Worm (Caenorhabditis elegans) whole organism, L4 larva: ENCODE results near the gene F59A7.2.

Source experiments
- T26A8.4 ChIP-seq: fragments of 200-800 bp; sonication (Bioruptor generic); IDR thresholded peaks from 2 replicates; pipeline ENCODE4 v1.3.6; 2022; ENCODE audit warnings: missing genetic modification characterization, missing compliant biosample characterization
- Y105C5A.15 ChIP-seq: fragments of 200-800 bp; sonication (Bioruptor generic); IDR thresholded peaks from 2 replicates; pipeline ENCODE4 v1.3.6; 2022; ENCODE audit warnings: missing genetic modification characterization, missing compliant biosample characterization
- aly-2 ChIP-seq: sonication (generic microtip); optimal IDR thresholded peaks from 2 replicates; lab custom pipeline; 2018; ENCODE audit warnings: missing biosample characterization, missing genetic modification characterization
- attf-4 ChIP-seq: sonication (generic microtip); optimal IDR thresholded peaks from 3 replicates; lab custom pipeline; 2017; ENCODE audit warnings: missing biosample characterization, missing genetic modification characterization
- ceh-32 ChIP-seq: sonication (generic microtip); optimal IDR thresholded peaks from 2 replicates; lab custom pipeline; 2016; ENCODE audit warnings: mild to moderate bottlenecking, missing genetic modification characterization, missing compliant biosample characterization; ENCODE audit not compliant: poor library complexity
- daf-12 ChIP-seq: fragments of 150-350 bp; optimal IDR thresholded peaks from 2 replicates; lab custom pipeline; 2014; ENCODE audit warnings: missing biosample characterization, missing genetic modification reagents, missing genetic modification characterization
- daf-8 ChIP-seq: fragments of 200-800 bp; sonication (Bioruptor generic); IDR thresholded peaks from 2 replicates; pipeline ENCODE4 v1.3.6; 2022; ENCODE audit warnings: missing genetic modification characterization, missing compliant biosample characterization
- dmd-6 ChIP-seq: fragments of 200-800 bp; sonication (Bioruptor generic); IDR thresholded peaks from 2 replicates; pipeline ENCODE4 v1.3.6; 2022; ENCODE audit warnings: missing genetic modification reagents, missing genetic modification characterization, missing compliant biosample characterization
- dmd-8 ChIP-seq: fragments of 200-800 bp; sonication (Bioruptor generic); IDR thresholded peaks from 2 replicates; pipeline ENCODE4 v1.3.6; 2022; ENCODE audit warnings: missing genetic modification characterization, missing compliant biosample characterization
- egl-43 ChIP-seq: fragments of 200-800 bp; sonication (Bioruptor generic); IDR thresholded peaks from 2 replicates; pipeline ENCODE4 v1.3.6; 2022; ENCODE audit warnings: missing genetic modification reagents, missing genetic modification characterization, missing compliant biosample characterization
- fkh-10 ChIP-seq: fragments of 150-350 bp; optimal IDR thresholded peaks from 2 replicates; lab custom pipeline; 2014; ENCODE audit warnings: missing biosample characterization, missing genetic modification reagents, missing genetic modification characterization
- gei-8 ChIP-seq: fragments of 200-800 bp; sonication (Bioruptor generic); optimal IDR thresholded peaks from 2 replicates; lab custom pipeline; 2018; ENCODE audit warnings: mild to moderate bottlenecking, missing genetic modification characterization, missing compliant biosample characterization
- hif-1 ChIP-seq, 2 experiments: sonication (generic microtip); optimal IDR thresholded peaks; 2 replicates each; lab custom pipeline; 2016 to 2017; ENCODE audit warnings: missing compliant biosample characterization in 2 of 2, missing genetic modification characterization in 2 of 2, missing genetic modification reagents in 2 of 2, missing genotype in 2 of 2, mild to moderate bottlenecking in 1 of 2
- lim-7 ChIP-seq: fragments of 200-800 bp; sonication (Bioruptor generic); IDR thresholded peaks from 2 replicates; pipeline ENCODE4 v1.3.6; 2022; ENCODE audit warnings: missing genetic modification characterization, missing compliant biosample characterization
- lin-1 ChIP-seq: fragments of 200-800 bp; sonication (Bioruptor generic); IDR thresholded peaks from 2 replicates; pipeline ENCODE4 v1.3.6; 2022; ENCODE audit warnings: missing genetic modification reagents, missing genetic modification characterization, missing compliant biosample characterization
- lin-13 ChIP-seq: fragments of 150-350 bp; optimal IDR thresholded peaks from 2 replicates; lab custom pipeline; 2014; ENCODE audit warnings: missing biosample characterization, missing genetic modification reagents, missing genetic modification characterization
- lin-15B ChIP-seq: fragments of 150-350 bp; sonication (generic microtip); optimal IDR thresholded peaks from 3 replicates; lab custom pipeline; 2014; ENCODE audit warnings: missing biosample characterization, missing genetic modification characterization
- madf-5 ChIP-seq, 2 experiments: fragments of 200-800 bp; sonication (Bioruptor generic); IDR thresholded peaks; 2 replicates each; pipeline ENCODE4 v1.3.6; 2022; ENCODE audit warnings: missing compliant biosample characterization in 2 of 2, missing genetic modification characterization in 2 of 2
- mxl-2 ChIP-seq: fragments of 200-800 bp; sonication (Bioruptor generic); conservative IDR thresholded peaks from 2 replicates; pipeline ENCODE4 v1.3.6; 2022; ENCODE audit warnings: missing genetic modification reagents, missing genetic modification characterization, missing compliant biosample characterization
- nhr-28 ChIP-seq: fragments of 150-350 bp; optimal IDR thresholded peaks from 2 replicates; lab custom pipeline; 2014; ENCODE audit warnings: missing biosample characterization, missing genetic modification characterization
- nhr-42 ChIP-seq: fragments of 200-800 bp; sonication (Bioruptor generic); IDR thresholded peaks from 2 replicates; pipeline ENCODE4 v1.3.6; 2022; ENCODE audit warnings: missing genetic modification characterization, missing compliant biosample characterization
- nhr-77 ChIP-seq: fragments of 150-350 bp; optimal IDR thresholded peaks from 2 replicates; lab custom pipeline; 2014; ENCODE audit warnings: missing biosample characterization, missing genetic modification characterization
- pha-4 ChIP-seq, 2 experiments: fragments of 150-350 bp in 1 of 2; fragments of 200-800 bp in 1 of 2; sonication (Bioruptor generic) in 1 of 2; IDR thresholded peaks in 1 of 2; optimal IDR thresholded peaks in 1 of 2; 2 replicates each; pipeline versions ENCODE4 v1.3.6 to Lab custom; 2014 to 2022; ENCODE audit warnings: missing genetic modification characterization in 2 of 2, missing genetic modification reagents in 2 of 2, missing biosample characterization in 1 of 2, missing compliant biosample characterization in 1 of 2
- php-3 ChIP-seq: fragments of 200-800 bp; sonication (Bioruptor generic); IDR thresholded peaks from 2 replicates; pipeline ENCODE4 v1.3.6; 2022; ENCODE audit warnings: missing genetic modification reagents, missing genetic modification characterization, missing compliant biosample characterization
- set-16 ChIP-seq: fragments of 200-800 bp; sonication (Bioruptor generic); IDR thresholded peaks from 2 replicates; pipeline ENCODE4 v1.3.6; 2022; ENCODE audit warnings: missing genetic modification reagents, missing genetic modification characterization, missing compliant biosample characterization
- tra-1 ChIP-seq: fragments of 200-800 bp; sonication (Bioruptor generic); IDR thresholded peaks from 2 replicates; pipeline ENCODE4 v1.3.6; 2022; ENCODE audit warnings: missing genetic modification reagents, missing genetic modification characterization, missing compliant biosample characterization
- unc-62 ChIP-seq, 3 experiments: fragments of 150-350 bp in 1 of 3; sonication (generic microtip); optimal IDR thresholded peaks in 2 of 3; peaks in 1 of 3; 1 replicate in 1 of 3; 2 replicates in 2 of 3; lab custom pipeline; 2014 to 2017; ENCODE audit warnings: missing biosample characterization in 3 of 3, missing genetic modification characterization in 3 of 3, missing genetic modification reagents in 3 of 3, missing genotype in 1 of 3

F59A7.2 gene

ce11 chrV:2050790-2051189 lies 34.5 kb upstream of the F59A7.2 start:
- TF ChIP-seq lin-13 (GFP tag; lab: Kevin White, UChicago) (no peak), egl-43 (no peak), pha-4 (GFP tag; IDR thresholded peaks at IDR 0.05; lab: Robert Waterston, UW) (peak; percentile 62; the same call in 1 of the 2 replicates), pha-4 (tag; optimal IDR thresholded peaks at IDR 0.05; lab: Kevin White, UChicago) (no peak), mxl-2 (GFP tag; lab: Robert Waterston, UW) (0 out of 2 replicates have a peak, but pooled peaks have one; percentile 19), T26A8.4 (no peak), Y105C5A.15 (GFP tag; lab: Robert Waterston, UW) (0 out of 2 replicates have a peak, but pooled peaks have one; percentile 29), set-16 (GFP tag; lab: Robert Waterston, UW) (peak; percentile 98)

- TF ChIP-seq lim-7 (GFP tag; lab: Robert Waterston, UW) (no peak), tra-1 (no peak), dmd-6 (peak; percentile 63), hif-1 (tag; optimal IDR thresholded peaks at IDR 0.05; lab: Kevin White, UChicago) (peak in 1 of 2 experiments; percentile 85), attf-4 (tag; lab: Kevin White, UChicago) (no peak), nhr-28 (tag; lab: Kevin White, UChicago) (peak; percentile 75), nhr-77 (tag; lab: Kevin White, UChicago) (peak; percentile 10), dmd-8 (GFP tag; lab: Robert Waterston, UW) (no peak), unc-62 (GFP tag; optimal IDR thresholded peaks at IDR 0.05 in 1 of 2; lab: Kevin White, UChicago) (peak in 1 of 2 experiments; percentile 42), unc-62 (tag; optimal IDR thresholded peaks at IDR 0.05; lab: Kevin White, UChicago) (no peak)
Measured at ce11 chrV:2050136-2050535, 33.8 kb upstream of the F59A7.2 start, which contains the start of gene comt-4. TSS of gene comt-4 (minus strand) at chrV:2050185.

ce11 chrV:2045956-2046355 lies 29.6 kb upstream of the F59A7.2 start, which contains the start of gene Y40B10A.5:
TSS of gene Y40B10A.5 (minus strand) at chrV:2046056.
- no peak for TF ChIP-seq mxl-2 (GFP tag; lab: Robert Waterston, UW)
- TF ChIP-seq, all 104 proteins: peak for 0

ce11 chrV:2035545-2035944 lies 19.2 kb upstream of the F59A7.2 start, which contains the start of gene srab-23:
TSS of gene srab-23 (minus strand) at chrV:2035645.
- TF ChIP-seq T26A8.4 (no peak), madf-5 (GFP tag; IDR thresholded peaks at IDR 0.05; lab: Robert Waterston, UW) (no peak), gei-8 (no peak), ceh-32 (tag; lab: Kevin White, UChicago) (no peak), nhr-42 (GFP tag; lab: Robert Waterston, UW) (no peak)

- TF ChIP-seq php-3 (GFP tag; lab: Robert Waterston, UW) (no peak), pha-4 (GFP tag; IDR thresholded peaks at IDR 0.05; lab: Robert Waterston, UW) (no peak), pha-4 (tag; optimal IDR thresholded peaks at IDR 0.05; lab: Kevin White, UChicago) (no peak), daf-12 (tag; lab: Kevin White, UChicago) (no peak), unc-62 (GFP tag; optimal IDR thresholded peaks at IDR 0.05 in 1 of 2; lab: Kevin White, UChicago) (peak in 1 of 2 experiments; percentile 33), unc-62 (tag; optimal IDR thresholded peaks at IDR 0.05; lab: Kevin White, UChicago) (no peak)
Measured at ce11 chrV:2031454-2031853, 15.1 kb upstream of the F59A7.2 start, which contains the start of gene hil-6. TSS of gene hil-6 (minus strand) at chrV:2031554.

- no peak for TF ChIP-seq dmd-6
- TF ChIP-seq lin-1 (GFP tag; lab: Robert Waterston, UW), result no peak
- TF ChIP-seq unc-62 (GFP tag; optimal IDR thresholded peaks at IDR 0.05 in 1 of 2; lab: Kevin White, UChicago), result peak in 1 of 2 experiments; percentile 43
- no peak for TF ChIP-seq unc-62 (tag; optimal IDR thresholded peaks at IDR 0.05; lab: Kevin White, UChicago)
- no peak for TF ChIP-seq fkh-10
- TF ChIP-seq aly-2 (tag; lab: Kevin White, UChicago), result no peak
- no peak for TF ChIP-seq lin-15B (tag; lab: Kevin White, UChicago)
- TF ChIP-seq set-16 (GFP tag; lab: Robert Waterston, UW), result peak; percentile 75
Measured at ce11 chrV:2030661-2031060, 14.3 kb upstream of the F59A7.2 start.

ce11 chrV:2029877-2030276 lies 13.5 kb upstream of the F59A7.2 start, which contains the start of gene F59A7.12:
TSS of gene F59A7.12 (plus strand) at chrV:2030177.
- TF ChIP-seq daf-8 (GFP tag; lab: Robert Waterston, UW) (no peak), set-16 (GFP tag; lab: Robert Waterston, UW) (peak; percentile 62)
